Worm (Caenorhabditis elegans) whole organism, young adult: ENCODE data around the gene Y62H9A.7.

ENCODE experiments used
- F23B12.7 ChIP-seq: sonication (generic microtip); optimal IDR thresholded peaks from 2 replicates; lab custom pipeline; 2017; ENCODE audit warnings: missing genetic modification characterization, mild to moderate bottlenecking, missing compliant biosample characterization, antibody characterized with exemption, moderate library complexity; ENCODE audit not compliant: insufficient read depth
- F49E8.2 ChIP-seq: sonication (generic microtip); optimal IDR thresholded peaks from 3 replicates; lab custom pipeline; 2017; ENCODE audit warnings: missing genetic modification characterization, mild to moderate bottlenecking, missing compliant biosample characterization, antibody characterized with exemption, moderate library complexity; ENCODE audit not compliant: insufficient read depth
- F57A8.1 ChIP-seq: fragments of 200-800 bp; sonication (Bioruptor generic); optimal IDR thresholded peaks from 2 replicates; lab custom pipeline; 2018; ENCODE audit warnings: mild to moderate bottlenecking, missing genetic modification characterization, moderate library complexity, missing compliant biosample characterization
- Y56A3A.18 ChIP-seq: fragments of 200-800 bp; sonication (Bioruptor generic); IDR thresholded peaks from 2 replicates; pipeline ENCODE4 v1.3.6; 2022; ENCODE audit warnings: missing genetic modification reagents, missing genetic modification characterization, missing compliant biosample characterization
- Y79H2A.3 ChIP-seq: fragments of 200-800 bp; sonication (Bioruptor generic); conservative IDR thresholded peaks from 2 replicates; pipeline ENCODE4 v1.3.6; 2022; ENCODE audit warnings: missing genetic modification reagents, missing genetic modification characterization, missing compliant biosample characterization
- akir-1 ChIP-seq: fragments of 200-800 bp; sonication (Bioruptor generic); optimal IDR thresholded peaks from 2 replicates; lab custom pipeline; 2018; ENCODE audit warnings: mild to moderate bottlenecking, missing genetic modification characterization, moderate library complexity, missing compliant biosample characterization
- attf-6 ChIP-seq: fragments of 200-800 bp; sonication (Bioruptor generic); IDR thresholded peaks from 2 replicates; pipeline ENCODE4 v1.3.6; 2022; ENCODE audit warnings: missing genetic modification reagents, missing genetic modification characterization, missing compliant biosample characterization
- bed-1 ChIP-seq: fragments of 200-800 bp; sonication (Bioruptor generic); IDR thresholded peaks from 2 replicates; pipeline ENCODE4 v1.3.6; 2022; ENCODE audit warnings: missing genetic modification reagents, missing genetic modification characterization, missing compliant biosample characterization
- ceh-79 ChIP-seq: sonication (generic microtip); optimal IDR thresholded peaks from 2 replicates; lab custom pipeline; 2017; ENCODE audit warnings: mild to moderate bottlenecking, missing genetic modification characterization, missing compliant biosample characterization
- chd-7 ChIP-seq: sonication (generic microtip); optimal IDR thresholded peaks from 2 replicates; lab custom pipeline; 2016; ENCODE audit warnings: mild to moderate bottlenecking, missing genetic modification characterization, moderate library complexity, missing compliant biosample characterization
- egl-18 ChIP-seq: fragments of 200-800 bp; sonication (Bioruptor generic); IDR thresholded peaks from 2 replicates; pipeline ENCODE4 v1.3.6; 2022; ENCODE audit warnings: missing genetic modification reagents, missing genetic modification characterization, missing compliant biosample characterization
- egrh-3 ChIP-seq: fragments of 200-800 bp; sonication (Bioruptor generic); IDR thresholded peaks from 2 replicates; pipeline ENCODE4 v1.3.6; 2022; ENCODE audit warnings: missing genetic modification reagents, missing genetic modification characterization, missing compliant biosample characterization
- ekl-4 ChIP-seq: fragments of 200-800 bp; sonication (Bioruptor generic); IDR thresholded peaks from 2 replicates; pipeline ENCODE4 v1.3.6; 2022; ENCODE audit warnings: missing genetic modification reagents, missing genetic modification characterization, missing compliant biosample characterization
- hlh-12 ChIP-seq: sonication (generic microtip); optimal IDR thresholded peaks from 2 replicates; lab custom pipeline; 2016; ENCODE audit warnings: missing genetic modification characterization, missing compliant biosample characterization
- hrde-1 ChIP-seq: sonication (generic microtip); optimal IDR thresholded peaks from 2 replicates; lab custom pipeline; 2016; ENCODE audit warnings: missing genetic modification characterization, mild to moderate bottlenecking, missing compliant biosample characterization, moderate library complexity, missing genotype, missing genetic modification reagents, borderline replicate concordance
- hsf-1 ChIP-seq: fragments of 200-800 bp; sonication (Bioruptor generic); IDR thresholded peaks from 2 replicates; pipeline ENCODE4 v1.3.6; 2022; ENCODE audit warnings: missing genetic modification reagents, missing genetic modification characterization, missing compliant biosample characterization
- lin-35 ChIP-seq, 3 experiments: fragments of 150-350 bp in 2 of 3; sonication (generic microtip) in 1 of 3; optimal IDR thresholded peaks; 2 replicates each; lab custom pipeline; 2014 to 2018; ENCODE audit warnings: missing biosample characterization in 3 of 3, missing genetic modification characterization in 3 of 3, missing genetic modification reagents in 3 of 3
- lin-40 ChIP-seq: sonication (generic microtip); optimal IDR thresholded peaks from 2 replicates; lab custom pipeline; 2016; ENCODE audit warnings: missing genetic modification characterization, mild to moderate bottlenecking, missing compliant biosample characterization, missing genotype, missing genetic modification reagents
- lin-54 ChIP-seq: fragments of 200-800 bp; sonication (Bioruptor generic); optimal IDR thresholded peaks from 2 replicates; lab custom pipeline; 2018; ENCODE audit warnings: mild to moderate bottlenecking, missing genetic modification characterization, missing compliant biosample characterization
- lsy-27 ChIP-seq: sonication (generic microtip); optimal IDR thresholded peaks from 2 replicates; lab custom pipeline; 2017; ENCODE audit warnings: missing genetic modification characterization, mild to moderate bottlenecking, missing compliant biosample characterization, antibody characterized with exemption, missing genotype, borderline replicate concordance; ENCODE audit not compliant: insufficient read depth
- madf-3 ChIP-seq: fragments of 200-800 bp; sonication (Bioruptor generic); IDR thresholded peaks from 2 replicates; pipeline ENCODE4 v1.3.6; 2022; ENCODE audit warnings: missing genetic modification reagents, missing genetic modification characterization, missing compliant biosample characterization
- madf-8 ChIP-seq: fragments of 200-800 bp; sonication (Bioruptor generic); conservative IDR thresholded peaks from 2 replicates; pipeline ENCODE4 v1.3.6; 2022; ENCODE audit warnings: missing genetic modification reagents, missing genetic modification characterization, missing compliant biosample characterization
- mes-4 ChIP-seq: sonication (generic microtip); optimal IDR thresholded peaks from 2 replicates; lab custom pipeline; 2016; ENCODE audit warnings: missing genotype, missing genetic modification characterization, missing compliant biosample characterization
- nhr-80 ChIP-seq: sonication (generic microtip); optimal IDR thresholded peaks from 2 replicates; lab custom pipeline; 2016; ENCODE audit warnings: missing genetic modification characterization, missing compliant biosample characterization
- rcor-1 ChIP-seq: fragments of 200-800 bp; sonication (Bioruptor generic); IDR thresholded peaks from 2 replicates; pipeline ENCODE4 v1.3.6; 2022; ENCODE audit warnings: missing genetic modification reagents, missing genetic modification characterization, missing compliant biosample characterization
- sea-2 ChIP-seq: fragments of 200-800 bp; sonication (Bioruptor generic); IDR thresholded peaks from 2 replicates; pipeline ENCODE4 v1.3.6; 2022; ENCODE audit warnings: missing genetic modification characterization, missing compliant biosample characterization
- somi-1 ChIP-seq: fragments of 200-800 bp; sonication (Bioruptor generic); optimal IDR thresholded peaks from 2 replicates; lab custom pipeline; 2018; ENCODE audit warnings: mild to moderate bottlenecking, missing genetic modification characterization, missing compliant biosample characterization
- tbp1 ChIP-seq: fragments of 200-800 bp; sonication (Bioruptor generic); optimal IDR thresholded peaks from 2 replicates; lab custom pipeline; 2018; ENCODE audit warnings: mild to moderate bottlenecking, missing genetic modification characterization, missing compliant biosample characterization
- zfh-2 ChIP-seq: fragments of 200-800 bp; sonication (Bioruptor generic); conservative IDR thresholded peaks from 2 replicates; pipeline ENCODE4 v1.3.6; 2022; ENCODE audit warnings: missing genetic modification reagents, missing genetic modification characterization, missing compliant biosample characterization

Gene Y62H9A.7

ce11 chrX:11924158-11924557, 38.7 kb upstream of the Y62H9A.7 start, which contains the start of gene F55G7.1 (continued):
- TF ChIP-seq F23B12.7 (tag; lab: Kevin White, UChicago) (peak; percentile 21), lin-35 (GFP tag; optimal IDR thresholded peaks at IDR 0.05; lab: Kevin White, UChicago) (no peak), mes-4 (tag; lab: Kevin White, UChicago) (no peak), akir-1 (no peak), lsy-27 (tag; lab: Kevin White, UChicago) (no peak), lin-40 (tag; lab: Kevin White, UChicago) (peak; percentile 83), Y56A3A.18 (GFP tag; lab: Robert Waterston, UW) (peak; percentile 63; the same call in 1 of the 2 replicates)

ce11 chrX:11920723-11921283, 35.3 kb upstream of the Y62H9A.7 start, which contains the start of gene Y62H9A.14:
Gene Y62H9A.14, plus strand, starts transcription at chrX:11921233.
- TF ChIP-seq zfh-2 (GFP tag; lab: Robert Waterston, UW) (no peak), somi-1 (no peak), ceh-79 (tag; lab: Kevin White, UChicago) (no peak)
- TF ChIP-seq, all 124 proteins: peak for 0

ce11 chrX:11917994-11918393, 32.5 kb upstream of the Y62H9A.7 start, which contains the start of gene Y62H9A.16:
Gene Y62H9A.16, plus strand, starts transcription at chrX:11918294.
- no peak for TF ChIP-seq ceh-79 (tag; lab: Kevin White, UChicago)
- no peak for TF ChIP-seq F57A8.1 (GFP tag; lab: Kevin White, UChicago)

ce11 chrX:11916705-11917104, 31.2 kb upstream of the Y62H9A.7 start, which contains the start of gene Y62H9A.13:
Gene Y62H9A.13, plus strand, starts transcription at chrX:11917005.
- TF ChIP-seq hlh-12 (tag; lab: Kevin White, UChicago): no peak
- TF ChIP-seq hsf-1: no peak
- no peak for TF ChIP-seq sea-2 (GFP tag; lab: Robert Waterston, UW)
- no peak for TF ChIP-seq egl-18
- TF ChIP-seq egrh-3 (GFP tag; lab: Robert Waterston, UW): no peak
- no peak for TF ChIP-seq F49E8.2
- TF ChIP-seq attf-6 (GFP tag; lab: Robert Waterston, UW): no peak
- no peak for TF ChIP-seq madf-3

- TF ChIP-seq lin-54 (GFP tag; lab: Kevin White, UChicago): no peak
- no peak for TF ChIP-seq chd-7 (tag; lab: Kevin White, UChicago)
- TF ChIP-seq rcor-1 (GFP tag; lab: Robert Waterston, UW): no peak
- no peak for TF ChIP-seq Y79H2A.3 (GFP tag; lab: Robert Waterston, UW)
- no peak for TF ChIP-seq tbp1 (GFP tag; lab: Kevin White, UChicago)
- TF ChIP-seq attf-6 (GFP tag; lab: Robert Waterston, UW): no peak
- TF ChIP-seq hrde-1 (tag; lab: Kevin White, UChicago): no peak
- TF ChIP-seq madf-8 (GFP tag; lab: Robert Waterston, UW): no peak
- no peak for TF ChIP-seq F49E8.2
- no peak for TF ChIP-seq ekl-4
- no peak for TF ChIP-seq bed-1
Measured at ce11 chrX:11913824-11914223, 28.3 kb upstream of the Y62H9A.7 start, which contains the start of gene Y62H9A.12. Gene Y62H9A.12, plus strand, starts transcription at chrX:11914124.

ce11 chrX:11910046-11910445, 24.6 kb upstream of the Y62H9A.7 start, which contains the start of gene Y62H9A.15:
Gene Y62H9A.15, minus strand, starts transcription at chrX:11910145.
- TF ChIP-seq nhr-80 (tag; lab: Kevin White, UChicago) (peak; percentile 15), mes-4 (tag; lab: Kevin White, UChicago) (no peak)
